Worm (Caenorhabditis elegans) whole organism, L4 larva: ENCODE results near the gene blos-2.
"Not testable (repeated sequence)": the region's sequence is repeated elsewhere in the genome, so short reads cannot be mapped to it uniquely, and the experiment has no call there.

Experiments
- Y75B8A.6 ChIP-seq: fragments of 200-800 bp; sonication (Bioruptor generic); IDR thresholded peaks from 2 replicates; pipeline ENCODE4 v1.3.6; 2022; ENCODE audit warnings: missing genetic modification reagents, missing genetic modification characterization, missing compliant biosample characterization
- ZK546.5 ChIP-seq, 2 experiments: sonication (generic microtip); optimal IDR thresholded peaks; 2 replicates each; lab custom pipeline; 2017; ENCODE audit warnings: missing biosample characterization in 2 of 2, missing genetic modification characterization in 2 of 2
- ama-1 ChIP-seq: fragments of 150-350 bp; optimal IDR thresholded peaks from 2 replicates; lab custom pipeline; 2014; ENCODE audit warnings: inconsistent platforms, mixed read lengths
- ceh-44 ChIP-seq: fragments of 200-800 bp; sonication (Bioruptor generic); IDR thresholded peaks from 2 replicates; pipeline ENCODE4 v1.3.6; 2022; ENCODE audit warnings: missing genetic modification reagents, missing genetic modification characterization, missing compliant biosample characterization
- ces-1 ChIP-seq: fragments of 150-350 bp; sonication (generic microtip); optimal IDR thresholded peaks from 4 replicates; lab custom pipeline; 2014; ENCODE audit warnings: missing biosample characterization, missing genetic modification reagents, missing genetic modification characterization
- dpl-1 ChIP-seq: fragments of 150-350 bp; optimal IDR thresholded peaks from 2 replicates; lab custom pipeline; 2014; ENCODE audit warnings: missing biosample characterization, missing genetic modification reagents, missing genetic modification characterization
- fkh-10 ChIP-seq: fragments of 150-350 bp; optimal IDR thresholded peaks from 2 replicates; lab custom pipeline; 2014; ENCODE audit warnings: missing biosample characterization, missing genetic modification reagents, missing genetic modification characterization
- nhr-41 ChIP-seq: fragments of 200-800 bp; sonication (Bioruptor generic); IDR thresholded peaks from 2 replicates; pipeline ENCODE4 v1.3.6; 2022; ENCODE audit warnings: missing genetic modification reagents, missing genetic modification characterization, missing compliant biosample characterization
- nhr-6 ChIP-seq: fragments of 150-350 bp; optimal IDR thresholded peaks from 2 replicates; lab custom pipeline; 2014; ENCODE audit warnings: missing biosample characterization, missing genetic modification characterization
- pha-4 ChIP-seq, 2 experiments: fragments of 150-350 bp in 1 of 2; fragments of 200-800 bp in 1 of 2; sonication (Bioruptor generic) in 1 of 2; IDR thresholded peaks in 1 of 2; optimal IDR thresholded peaks in 1 of 2; 2 replicates each; pipeline versions ENCODE4 v1.3.6 to Lab custom; 2014 to 2022; ENCODE audit warnings: missing genetic modification characterization in 2 of 2, missing genetic modification reagents in 2 of 2, missing biosample characterization in 1 of 2, missing compliant biosample characterization in 1 of 2
- rbr-2 ChIP-seq: sonication (generic microtip); optimal IDR thresholded peaks from 2 replicates; lab custom pipeline; 2016; ENCODE audit warnings: missing genotype, missing genetic modification characterization, missing compliant biosample characterization
- snpc-4 ChIP-seq: fragments of 150-350 bp; optimal IDR thresholded peaks from 2 replicates; lab custom pipeline; 2014; ENCODE audit warnings: missing biosample characterization, missing genetic modification characterization
- zag-1 ChIP-seq: fragments of 150-350 bp; optimal IDR thresholded peaks from 2 replicates; lab custom pipeline; 2014; ENCODE audit warnings: missing biosample characterization, missing genetic modification characterization

- TF ChIP-seq ZK546.5 (tag; optimal IDR thresholded peaks at IDR 0.05; lab: Kevin White, UChicago); rbr-2 (tag; lab: Kevin White, UChicago); snpc-4 (tag; lab: Kevin White, UChicago); ces-1 (GFP tag; lab: Kevin White, UChicago); dpl-1; nhr-6 (tag; lab: Kevin White, UChicago); pha-4 (GFP tag; IDR thresholded peaks at IDR 0.05; lab: Robert Waterston, UW); pha-4 (tag; optimal IDR thresholded peaks at IDR 0.05; lab: Kevin White, UChicago); fkh-10 (GFP tag; lab: Kevin White, UChicago); Y75B8A.6 (GFP tag; lab: Robert Waterston, UW); ama-1; nhr-41; ceh-44 (GFP tag; lab: Robert Waterston, UW); zag-1 (tag; lab: Kevin White, UChicago): not testable (repeated sequence)
Observed at ce11 chrIV:6347213-6347612, 13.2 kb downstream of the blos-2 start, which contains the start of gene Y73B6BL.289.
